Comparison of ENCODE assay signal across 1 fruit fly cellular context in genomic region chr3L:19612172-19612571, dm6.
TF ChIP-seq lines count a peak whose summit lies in the region.

Gene Lon (minus strand): TSS chr3L:19612199.
Gene PIG-F (plus strand): TSS chr3L:19612455.

TF ChIP-seq in whole organism, embryonic, 481 proteins besides CTCF, POLR2A, EP300 and RAD21 (continued from another document):
- TF ChIP-seq hkb (optimal IDR thresholded peaks at IDR 0.05; lab: Kevin White, UChicago) (peak; percentile 43), hkb (GFP tag; IDR thresholded peaks at IDR 0.05; lab: Robert Waterston, UW) (peak; percentile 98), unpg (GFP tag; optimal IDR thresholded peaks at IDR 0.05; lab: Kevin White, UChicago) (peak; percentile 99), CG16815 (GFP tag; optimal IDR thresholded peaks at IDR 0.05; lab: Kevin White, UChicago) (peak; percentile 99), klu (GFP tag; IDR thresholded peaks at IDR 0.05; lab: Robert Waterston, UW) (peak; percentile 99), CG2678 (tag; optimal IDR thresholded peaks at IDR 0.05; lab: Kevin White, UChicago) (peak; percentile 100), zfh1 (GFP tag; IDR thresholded peaks at IDR 0.05; lab: Robert Waterston, UW) (peak; percentile 99), CG43689 (GFP tag; IDR thresholded peaks at IDR 0.05; lab: Robert Waterston, UW) (peak; percentile 94), pho (GFP tag; optimal IDR thresholded peaks at IDR 0.05; lab: Kevin White, UChicago) (peak; percentile 99), H15 (GFP tag; IDR thresholded peaks at IDR 0.05; lab: Robert Waterston, UW) (peak; percentile 98), CG3065 (GFP tag; optimal IDR thresholded peaks at IDR 0.05; lab: Kevin White, UChicago) (peak; percentile 99), CG13296 (GFP tag; optimal IDR thresholded peaks at IDR 0.05; lab: Kevin White, UChicago) (peak; percentile 99), Vsx1 (GFP tag; optimal IDR thresholded peaks at IDR 0.05; lab: Kevin White, UChicago) (peak; percentile 98), CG8089 (GFP tag; optimal IDR thresholded peaks at IDR 0.05; lab: Kevin White, UChicago) (peak; percentile 97), pnt (GFP tag; optimal IDR thresholded peaks at IDR 0.05; lab: Kevin White, UChicago) (peak; percentile 98), fd96Cb (tag; optimal IDR thresholded peaks at IDR 0.05; lab: Kevin White, UChicago) (peak; percentile 99), CG34224 (GFP tag; IDR thresholded peaks at IDR 0.05; lab: Robert Waterston, UW; ENCODE audit: partially characterized antibody) (peak; percentile 60; the same call in 2 of the 3 replicates), CG12659 (GFP tag; optimal IDR thresholded peaks at IDR 0.05; lab: Kevin White, UChicago) (peak; percentile 100), NK7.1 (GFP tag; optimal IDR thresholded peaks at IDR 0.05; lab: Kevin White, UChicago) (peak; percentile 93), CG34422 (GFP tag; IDR thresholded peaks at IDR 0.05; lab: Robert Waterston, UW) (peak; percentile 99), Atf3 (GFP tag; optimal IDR thresholded peaks at IDR 0.05; lab: Kevin White, UChicago) (peak; percentile 98), Neu2 (GFP tag; optimal IDR thresholded peaks at IDR 0.05; lab: Kevin White, UChicago; ENCODE audit: borderline replicate concordance) (peak; percentile 94), CG10979 (tag; optimal IDR thresholded peaks at IDR 0.05; lab: Kevin White, UChicago) (peak; percentile 99), ash1 (GFP tag; optimal IDR thresholded peaks at IDR 0.05; lab: Kevin White, UChicago) (peak; percentile 70), exex (tag; optimal IDR thresholded peaks at IDR 0.05; lab: Kevin White, UChicago) (peak; percentile 93), CG6854 (GFP tag; optimal IDR thresholded peaks at IDR 0.05; lab: Kevin White, UChicago) (peak; percentile 95), Dp (GFP tag; optimal IDR thresholded peaks at IDR 0.05; lab: Kevin White, UChicago) (peak; percentile 55), CG5180 (GFP tag; optimal IDR thresholded peaks at IDR 0.05; lab: Kevin White, UChicago) (peak; percentile 92), sisA (GFP tag; IDR thresholded peaks at IDR 0.05; lab: Robert Waterston, UW) (peak; percentile 99), CG4707 (GFP tag; optimal IDR thresholded peaks at IDR 0.05; lab: Kevin White, UChicago) (peak; percentile 98), br (optimal IDR thresholded peaks at IDR 0.05; lab: Kevin White, UChicago) (no peak), tap (tag; optimal IDR thresholded peaks at IDR 0.05; lab: Kevin White, UChicago) (peak; percentile 97), phol (tag; optimal IDR thresholded peaks at IDR 0.05; lab: Kevin White, UChicago) (peak; percentile 99), CG14014 (GFP tag; IDR thresholded peaks at IDR 0.05; lab: Robert Waterston, UW) (peak; percentile 99), CG11560 (tag; IDR thresholded peaks at IDR 0.05; lab: Robert Waterston, UW) (peak; percentile 94), Pdp1 (GFP tag; optimal IDR thresholded peaks at IDR 0.05; lab: Kevin White, UChicago) (peak; percentile 99), ken (GFP tag; IDR thresholded peaks at IDR 0.05; lab: Robert Waterston, UW) (peak; percentile 98), sob (GFP tag; IDR thresholded peaks at IDR 0.05; lab: Robert Waterston, UW) (peak; percentile 99), Atf6 (GFP tag; IDR thresholded peaks at IDR 0.05; lab: Robert Waterston, UW) (peak; percentile 98)
